Fruit fly (Drosophila melanogaster): ENCODE results near the gene Tyler.

Gene Tyler

dm6 chrX:19598503-19598902 lies 12.8 kb upstream of the Tyler start:
- TF ChIP-seq Dfd (GFP tag; optimal IDR thresholded peaks at IDR 0.05) (peak; percentile 87), rgr (GFP tag; optimal IDR thresholded peaks at IDR 0.05) (no peak), woc (GFP tag; optimal IDR thresholded peaks at IDR 0.05) (no peak)

- TF ChIP-seq sv (GFP tag; optimal IDR thresholded peaks at IDR 0.05): no peak
- peak; percentile 67 for TF ChIP-seq Hr83 (GFP tag; optimal IDR thresholded peaks at IDR 0.05; ENCODE audit: poor library complexity, severe bottlenecking)
- peak; percentile 8 for TF ChIP-seq Dif (GFP tag; optimal IDR thresholded peaks at IDR 0.05; ENCODE audit: partially characterized antibody)
- TF ChIP-seq N (GFP tag; optimal IDR thresholded peaks at IDR 0.05): no peak
- TF ChIP-seq Vsx2 (GFP tag; optimal IDR thresholded peaks at IDR 0.05; ENCODE audit: partially characterized antibody): no peak
- no peak for TF ChIP-seq Rel (GFP tag; optimal IDR thresholded peaks at IDR 0.05)
- TF ChIP-seq Rel (tag; optimal IDR thresholded peaks at IDR 0.05): peak; percentile 46
- peak; percentile 6 for TF ChIP-seq HLH106 (tag; optimal IDR thresholded peaks at IDR 0.05)
- no peak for TF ChIP-seq usp (GFP tag; optimal IDR thresholded peaks at IDR 0.05)
- no peak for TF ChIP-seq woc (GFP tag; optimal IDR thresholded peaks at IDR 0.05)
- peak; percentile 22 for TF ChIP-seq h (GFP tag; optimal IDR thresholded peaks at IDR 0.05)
- TF ChIP-seq dmrt93B (GFP tag; optimal IDR thresholded peaks at IDR 0.05): no peak
- peak; percentile 22 for TF ChIP-seq Hnf4 (GFP tag; optimal IDR thresholded peaks at IDR 0.05)
- TF ChIP-seq Sp1 (GFP tag; optimal IDR thresholded peaks at IDR 0.05): peak; percentile 15
Measured at dm6 chrX:19601644-19602043, 9.7 kb upstream of the Tyler start, which contains the start of gene CG14220. Gene CG14220, minus strand, starts transcription at chrX:19601851.

dm6 chrX:19602483-19602882 lies 8.8 kb upstream of the Tyler start:
- TF ChIP-seq rgr (GFP tag; optimal IDR thresholded peaks at IDR 0.05) (no peak), dmrt93B (GFP tag; optimal IDR thresholded peaks at IDR 0.05) (no peak), h (GFP tag; optimal IDR thresholded peaks at IDR 0.05) (no peak), dsf (GFP tag; optimal IDR thresholded peaks at IDR 0.05; ENCODE audit: borderline replicate concordance) (no peak), HLH106 (tag; optimal IDR thresholded peaks at IDR 0.05) (no peak), Jra (GFP tag; optimal IDR thresholded peaks at IDR 0.05) (no peak), OdsH (GFP tag; optimal IDR thresholded peaks at IDR 0.05) (no peak), lola (GFP tag; optimal IDR thresholded peaks at IDR 0.05) (no peak), br (GFP tag; optimal IDR thresholded peaks at IDR 0.05) (no peak), usp (GFP tag; optimal IDR thresholded peaks at IDR 0.05) (no peak), Rel (GFP tag; optimal IDR thresholded peaks at IDR 0.05) (no peak), Rel (tag; optimal IDR thresholded peaks at IDR 0.05) (no peak), Vsx2 (GFP tag; optimal IDR thresholded peaks at IDR 0.05; ENCODE audit: partially characterized antibody) (no peak), Abd-B (GFP tag; optimal IDR thresholded peaks at IDR 0.05) (no peak), pan (optimal IDR thresholded peaks at IDR 0.05) (no peak), Hr78 (GFP tag; optimal IDR thresholded peaks at IDR 0.05) (no peak), ey (GFP tag; optimal IDR thresholded peaks at IDR 0.05) (no peak), tai (GFP tag; optimal IDR thresholded peaks at IDR 0.05) (no peak), Hr83 (GFP tag; optimal IDR thresholded peaks at IDR 0.05; ENCODE audit: poor library complexity, severe bottlenecking) (no peak), CrebA (GFP tag; optimal IDR thresholded peaks at IDR 0.05; ENCODE audit: borderline replicate concordance) (no peak), Myc (optimal IDR thresholded peaks at IDR 0.05) (no peak)

dm6 chrX:19603953-19604352 lies 7.4 kb upstream of the Tyler start:
- no peak for TF ChIP-seq Abd-B (GFP tag; optimal IDR thresholded peaks at IDR 0.05)
- peak; percentile 59 for TF ChIP-seq OdsH (GFP tag; optimal IDR thresholded peaks at IDR 0.05)
- TF ChIP-seq fru (GFP tag; optimal IDR thresholded peaks at IDR 0.05): peak; percentile 69
- peak; percentile 31 for TF ChIP-seq psq (GFP tag; optimal IDR thresholded peaks at IDR 0.05)
- peak in 1 of 2 experiments; percentile 83 for TF ChIP-seq foxo (GFP tag; optimal IDR thresholded peaks at IDR 0.05)
- TF ChIP-seq ey (GFP tag; optimal IDR thresholded peaks at IDR 0.05): peak; percentile 48
- TF ChIP-seq tai (GFP tag; optimal IDR thresholded peaks at IDR 0.05): no peak
- TF ChIP-seq jim (GFP tag; optimal IDR thresholded peaks at IDR 0.05): no peak
- peak; percentile 49 for TF ChIP-seq dmrt93B (GFP tag; optimal IDR thresholded peaks at IDR 0.05)
- peak; percentile 30 for TF ChIP-seq Sp1 (GFP tag; optimal IDR thresholded peaks at IDR 0.05)
- TF ChIP-seq Rel (GFP tag; optimal IDR thresholded peaks at IDR 0.05): peak; percentile 13
- no peak for TF ChIP-seq Rel (tag; optimal IDR thresholded peaks at IDR 0.05)
- TF ChIP-seq HLH106 (tag; optimal IDR thresholded peaks at IDR 0.05): peak; percentile 71
- TF ChIP-seq CrebA (GFP tag; optimal IDR thresholded peaks at IDR 0.05; ENCODE audit: borderline replicate concordance): no peak
- peak; percentile 46 for TF ChIP-seq br (GFP tag; optimal IDR thresholded peaks at IDR 0.05)
- TF ChIP-seq Hr83 (GFP tag; optimal IDR thresholded peaks at IDR 0.05; ENCODE audit: poor library complexity, severe bottlenecking): no peak
- TF ChIP-seq CG9705 (GFP tag; optimal IDR thresholded peaks at IDR 0.05): no peak
- peak; percentile 76 for TF ChIP-seq h (GFP tag; optimal IDR thresholded peaks at IDR 0.05)
- TF ChIP-seq sv (GFP tag; optimal IDR thresholded peaks at IDR 0.05): peak; percentile 69
- no peak for TF ChIP-seq brk (GFP tag; optimal IDR thresholded peaks at IDR 0.05)
- TF ChIP-seq sage (GFP tag; optimal IDR thresholded peaks at IDR 0.05): peak; percentile 62
- TF ChIP-seq Mio (GFP tag; optimal IDR thresholded peaks at IDR 0.05): no peak
- peak; percentile 32 for TF ChIP-seq Hnf4 (GFP tag; optimal IDR thresholded peaks at IDR 0.05)
- peak; percentile 43 for TF ChIP-seq rgr (GFP tag; optimal IDR thresholded peaks at IDR 0.05)

Data from whole organism, wandering third instar larva.